Fruit fly (Drosophila melanogaster) whole organism, prepupa: ENCODE results near the gene Mlc1.

Experiments
- CG10631 ChIP-seq: fragments of 200-800 bp; sonication (Bioruptor generic); optimal IDR thresholded peaks from 2 replicates; lab custom pipeline; 2016; ENCODE audit warnings: missing biosample characterization, missing genetic modification characterization
- CG10669 ChIP-seq: fragments of 200-800 bp; sonication (Bioruptor generic); optimal IDR thresholded peaks from 3 replicates; lab custom pipeline; 2018; ENCODE audit warnings: missing biosample characterization, mild to moderate bottlenecking, missing genetic modification characterization, moderate library complexity
- CG11294 ChIP-seq: fragments of 200-800 bp; sonication (Bioruptor generic); IDR thresholded peaks from 2 replicates; pipeline ENCODE4 v1.3.6; 2022; ENCODE audit warnings: missing biosample characterization, missing genetic modification characterization
- CG11762 ChIP-seq: fragments of 200-800 bp; sonication (Bioruptor generic); optimal IDR thresholded peaks from 3 replicates; lab custom pipeline; 2016; ENCODE audit warnings: missing biosample characterization, missing genetic modification characterization; ENCODE audit not compliant: insufficient read depth
- CG15336 ChIP-seq: fragments of 200-800 bp; sonication (Bioruptor generic); IDR thresholded peaks from 2 replicates; pipeline ENCODE4 v1.3.6; 2022; ENCODE audit warnings: missing biosample characterization, missing genetic modification characterization
- CG1621 ChIP-seq: fragments of 200-800 bp; sonication (Bioruptor generic); optimal IDR thresholded peaks from 3 replicates; lab custom pipeline; 2018; ENCODE audit warnings: missing biosample characterization, mild to moderate bottlenecking, missing genetic modification characterization
- CG3032 ChIP-seq: fragments of 200-800 bp; optimal IDR thresholded peaks from 2 replicates; lab custom pipeline; 2019; ENCODE audit warnings: missing biosample characterization, mild to moderate bottlenecking, missing genetic modification characterization, moderate library complexity
- CG31627 ChIP-seq: fragments of 200-800 bp; sonication (Bioruptor generic); optimal IDR thresholded peaks from 3 replicates; lab custom pipeline; 2016; ENCODE audit warnings: missing biosample characterization, missing genetic modification characterization
- CG34406 ChIP-seq: fragments of 200-800 bp; sonication (Bioruptor generic); optimal IDR thresholded peaks from 3 replicates; lab custom pipeline; 2016; ENCODE audit warnings: missing biosample characterization, missing genetic modification characterization
- CG3919 ChIP-seq: fragments of 200-800 bp; sonication (Bioruptor generic); optimal IDR thresholded peaks from 3 replicates; lab custom pipeline; 2016; ENCODE audit warnings: missing biosample characterization, missing genetic modification characterization
- CG6163 ChIP-seq: fragments of 200-800 bp; sonication (Bioruptor generic); IDR thresholded peaks from 3 replicates; pipeline ENCODE4 v1.3.6; 2022; ENCODE audit warnings: missing biosample characterization, missing genetic modification characterization
- CG6276 ChIP-seq: fragments of 200-800 bp; sonication (Bioruptor generic); optimal IDR thresholded peaks from 2 replicates; lab custom pipeline; 2017; ENCODE audit warnings: missing biosample characterization, mild to moderate bottlenecking, missing genetic modification characterization
- CG6792 ChIP-seq: fragments of 200-800 bp; sonication (Bioruptor generic); optimal IDR thresholded peaks from 3 replicates; lab custom pipeline; 2016; ENCODE audit warnings: missing biosample characterization, missing genetic modification characterization
- CG6808 ChIP-seq: fragments of 200-800 bp; sonication (Bioruptor generic); optimal IDR thresholded peaks from 3 replicates; lab custom pipeline; 2017; ENCODE audit warnings: missing biosample characterization, missing genetic modification characterization, mild to moderate bottlenecking, moderate library complexity, missing genetic modification reagents
- CG6854 ChIP-seq: fragments of 200-800 bp; sonication (Bioruptor generic); optimal IDR thresholded peaks from 2 replicates; lab custom pipeline; 2017; ENCODE audit warnings: missing biosample characterization, mild to moderate bottlenecking, missing genetic modification characterization
- CG7368 ChIP-seq: fragments of 200-800 bp; sonication (Bioruptor generic); optimal IDR thresholded peaks from 3 replicates; lab custom pipeline; 2016; ENCODE audit warnings: missing biosample characterization, missing genetic modification characterization
- CG8119 ChIP-seq: fragments of 200-800 bp; sonication (Bioruptor generic); IDR thresholded peaks from 3 replicates; pipeline ENCODE4 v1.3.6; 2022; ENCODE audit warnings: missing biosample characterization, missing genetic modification characterization
- CG8632 ChIP-seq: fragments of 200-800 bp; sonication (Bioruptor generic); optimal IDR thresholded peaks from 3 replicates; lab custom pipeline; 2016; ENCODE audit warnings: missing biosample characterization, missing genetic modification characterization
- CG9139 ChIP-seq: fragments of 200-800 bp; sonication (Bioruptor generic); optimal IDR thresholded peaks from 3 replicates; lab custom pipeline; 2017; ENCODE audit warnings: missing biosample characterization, mild to moderate bottlenecking, missing genetic modification characterization
- Eip75B ChIP-seq: fragments of 200-800 bp; sonication (Bioruptor generic); optimal IDR thresholded peaks from 3 replicates; lab custom pipeline; 2016; ENCODE audit warnings: missing biosample characterization, missing genetic modification characterization
- Eip78C ChIP-seq: fragments of 200-800 bp; sonication (Bioruptor generic); peaks from one replicate; lab custom pipeline; 2016; ENCODE audit warnings: missing biosample characterization, missing genetic modification characterization
- Eip93F ChIP-seq: fragments of 200-800 bp; sonication (Bioruptor generic); optimal IDR thresholded peaks from 2 replicates; lab custom pipeline; 2016; ENCODE audit warnings: missing biosample characterization, mild to moderate bottlenecking, missing genetic modification characterization
- Ets21C ChIP-seq: fragments of 200-800 bp; sonication (Bioruptor generic); optimal IDR thresholded peaks from 3 replicates; lab custom pipeline; 2016; ENCODE audit warnings: missing biosample characterization, missing genetic modification characterization
- Gug ChIP-seq: fragments of 200-800 bp; sonication (Bioruptor generic); IDR thresholded peaks from 2 replicates; pipeline ENCODE4 v1.3.6; 2022; ENCODE audit warnings: missing biosample characterization, missing genetic modification characterization
- Hr38 ChIP-seq: sonication (Bioruptor generic); optimal IDR thresholded peaks from 2 replicates; lab custom pipeline; 2016; ENCODE audit warnings: missing biosample characterization, missing genetic modification characterization
- Hr39 ChIP-seq: fragments of 200-800 bp; sonication (Bioruptor generic); optimal IDR thresholded peaks from 2 replicates; lab custom pipeline; 2016; ENCODE audit warnings: missing biosample characterization, missing genetic modification characterization
- Hr4 ChIP-seq: fragments of 200-800 bp; sonication (Bioruptor generic); optimal IDR thresholded peaks from 3 replicates; lab custom pipeline; 2016; ENCODE audit warnings: missing biosample characterization, missing genetic modification characterization
- Lpt ChIP-seq: fragments of 200-800 bp; sonication (Bioruptor generic); optimal IDR thresholded peaks from 3 replicates; lab custom pipeline; 2016; ENCODE audit warnings: missing biosample characterization, missing genetic modification characterization
- Met ChIP-seq: fragments of 200-800 bp; sonication (Bioruptor generic); optimal IDR thresholded peaks from 3 replicates; lab custom pipeline; 2016; ENCODE audit warnings: missing biosample characterization, missing genetic modification characterization
- OdsH ChIP-seq: fragments of 200-800 bp; sonication (Bioruptor generic); optimal IDR thresholded peaks from 3 replicates; lab custom pipeline; 2016; ENCODE audit warnings: missing biosample characterization, missing genetic modification characterization
- Smox ChIP-seq: fragments of 200-800 bp; sonication (Bioruptor generic); optimal IDR thresholded peaks from 3 replicates; lab custom pipeline; 2016; ENCODE audit warnings: missing biosample characterization, missing genetic modification characterization
- Sox15 ChIP-seq: fragments of 200-800 bp; sonication (Bioruptor generic); optimal IDR thresholded peaks from 3 replicates; lab custom pipeline; 2016; ENCODE audit warnings: missing biosample characterization, missing genetic modification characterization
- achi ChIP-seq: fragments of 200-800 bp; sonication (Bioruptor generic); optimal IDR thresholded peaks from 3 replicates; lab custom pipeline; 2016; ENCODE audit warnings: missing biosample characterization, missing genetic modification characterization
- acj6 ChIP-seq: fragments of 200-800 bp; sonication (Bioruptor generic); optimal IDR thresholded peaks from 3 replicates; lab custom pipeline; 2016; ENCODE audit warnings: missing biosample characterization, missing genetic modification characterization
- cyc ChIP-seq: fragments of 200-800 bp; sonication (Bioruptor generic); optimal IDR thresholded peaks from 3 replicates; lab custom pipeline; 2016; ENCODE audit warnings: missing biosample characterization, missing genetic modification characterization
- dac ChIP-seq: fragments of 200-800 bp; sonication (Bioruptor generic); optimal IDR thresholded peaks from 2 replicates; lab custom pipeline; 2017; ENCODE audit warnings: missing biosample characterization, mild to moderate bottlenecking, missing genetic modification characterization
- esn ChIP-seq: fragments of 200-800 bp; sonication (Bioruptor generic); optimal IDR thresholded peaks from 2 replicates; lab custom pipeline; 2016; ENCODE audit warnings: missing biosample characterization, mild to moderate bottlenecking, missing genetic modification characterization, moderate library complexity
- fd59A ChIP-seq: fragments of 200-800 bp; sonication (Bioruptor generic); optimal IDR thresholded peaks from 2 replicates; lab custom pipeline; 2017; ENCODE audit warnings: missing biosample characterization, mild to moderate bottlenecking, missing genetic modification characterization, missing genetic modification reagents
- fd85E ChIP-seq: fragments of 200-800 bp; sonication (Bioruptor generic); optimal IDR thresholded peaks from 3 replicates; lab custom pipeline; 2016; ENCODE audit warnings: missing biosample characterization, missing genetic modification characterization
- lz ChIP-seq: fragments of 200-800 bp; sonication (Bioruptor generic); optimal IDR thresholded peaks from 3 replicates; lab custom pipeline; 2016; ENCODE audit warnings: missing biosample characterization, missing genetic modification characterization
- net ChIP-seq: fragments of 200-800 bp; sonication (Bioruptor generic); optimal IDR thresholded peaks from 3 replicates; lab custom pipeline; 2016; ENCODE audit warnings: missing biosample characterization, missing genetic modification characterization
- pdm3 ChIP-seq: fragments of 200-800 bp; sonication (Bioruptor generic); optimal IDR thresholded peaks from 3 replicates; lab custom pipeline; 2016; ENCODE audit warnings: missing biosample characterization, missing genetic modification characterization
- salr ChIP-seq, 2 experiments: fragments of 200-800 bp; sonication (Bioruptor generic); optimal IDR thresholded peaks; 3 replicates each; lab custom pipeline; 2016 to 2018; ENCODE audit warnings: missing biosample characterization in 2 of 2, missing genetic modification characterization in 2 of 2, mild to moderate bottlenecking in 1 of 2
- svp ChIP-seq: fragments of 200-800 bp; sonication (Bioruptor generic); peaks from one replicate; lab custom pipeline; 2016; ENCODE audit warnings: missing biosample characterization, missing genetic modification characterization
- topi ChIP-seq: fragments of 200-800 bp; sonication (Bioruptor generic); optimal IDR thresholded peaks from 3 replicates; lab custom pipeline; 2016; ENCODE audit warnings: missing biosample characterization, missing genetic modification characterization

The Mlc1 gene

dm6 chr3R:27637264-27637860 lies 22.6 kb downstream of the Mlc1 start:
- TF ChIP-seq salr (GFP tag; optimal IDR thresholded peaks at IDR 0.05; lab: Kevin White, UChicago) (no peak), CG10631 (GFP tag; lab: Kevin White, UChicago) (no peak), Hr4 (GFP tag; lab: Kevin White, UChicago) (no peak), CG31627 (GFP tag; lab: Kevin White, UChicago) (no peak), CG3919 (no peak), CG6163 (GFP tag; lab: Robert Waterston, UW) (no peak), esn (GFP tag; lab: Kevin White, UChicago) (no peak), Sox15 (GFP tag; lab: Kevin White, UChicago) (no peak), Ets21C (no peak), CG8119 (GFP tag; lab: Robert Waterston, UW) (no peak), Hr38 (GFP tag; lab: Kevin White, UChicago) (no peak), CG6854 (GFP tag; lab: Kevin White, UChicago) (no peak), CG15336 (GFP tag; lab: Robert Waterston, UW) (no peak), svp (GFP tag; lab: Kevin White, UChicago) (peak; percentile 58), Lpt (no peak), CG6808 (GFP tag; lab: Kevin White, UChicago) (no peak), pdm3 (GFP tag; lab: Kevin White, UChicago) (peak; percentile 11), Smox (GFP tag; lab: Kevin White, UChicago) (no peak), Gug (no peak), Eip93F (GFP tag; lab: Kevin White, UChicago) (no peak), Eip78C (GFP tag; lab: Kevin White, UChicago) (peak; percentile 85), CG9139 (GFP tag; lab: Kevin White, UChicago) (no peak), cyc (GFP tag; lab: Kevin White, UChicago) (no peak), CG8632 (no peak), topi (GFP tag; lab: Kevin White, UChicago) (peak; percentile 9), Met (GFP tag; lab: Kevin White, UChicago) (peak; percentile 6)

dm6 chr3R:27636720-27637119 lies 23.3 kb downstream of the Mlc1 start:
- TF ChIP-seq CG11762 (GFP tag; lab: Kevin White, UChicago) (no peak), CG6792 (GFP tag; lab: Kevin White, UChicago) (no peak), Ets21C (no peak), fd59A (GFP tag; lab: Kevin White, UChicago) (no peak), CG10669 (GFP tag; lab: Kevin White, UChicago) (no peak), CG10631 (GFP tag; lab: Kevin White, UChicago) (no peak), lz (GFP tag; lab: Kevin White, UChicago) (no peak), CG7368 (GFP tag; lab: Kevin White, UChicago) (no peak), achi (no peak), fd85E (no peak), Met (GFP tag; lab: Kevin White, UChicago) (no peak), Eip78C (GFP tag; lab: Kevin White, UChicago) (no peak), Hr39 (GFP tag; lab: Kevin White, UChicago) (no peak), CG6854 (GFP tag; lab: Kevin White, UChicago) (no peak)
- TF ChIP-seq, all 60 proteins: peak for 0

dm6 chr3R:27636010-27636584 lies 23.9 kb downstream of the Mlc1 start, which contains the start of the genes CG5611 and Mtl:
TSS of gene CG5611 (minus strand) at chr3R:27636060.
TSS of gene Mtl (plus strand) at chr3R:27636412.
- TF ChIP-seq Eip75B (GFP tag; lab: Kevin White, UChicago) (peak; percentile 99), svp (GFP tag; lab: Kevin White, UChicago) (peak; percentile 100), Sox15 (GFP tag; lab: Kevin White, UChicago) (peak; percentile 99), Ets21C (peak; percentile 98), CG6808 (GFP tag; lab: Kevin White, UChicago) (peak; percentile 98), CG9139 (GFP tag; lab: Kevin White, UChicago) (peak; percentile 99), Hr4 (GFP tag; lab: Kevin White, UChicago) (peak; percentile 99), topi (GFP tag; lab: Kevin White, UChicago) (peak; percentile 99), salr (GFP tag; optimal IDR thresholded peaks at IDR 0.05; lab: Kevin White, UChicago) (peak; percentile 99), CG6854 (GFP tag; lab: Kevin White, UChicago) (peak; percentile 98), CG3032 (tag; lab: Kevin White, UChicago) (peak; percentile 100), CG8632 (peak; percentile 100), cyc (GFP tag; lab: Kevin White, UChicago) (peak; percentile 99), Smox (GFP tag; lab: Kevin White, UChicago) (peak; percentile 99), Lpt (peak; percentile 99), acj6 (GFP tag; lab: Kevin White, UChicago) (peak; percentile 100), net (peak; percentile 99), dac (GFP tag; lab: Kevin White, UChicago) (peak; percentile 99), OdsH (GFP tag; lab: Kevin White, UChicago) (peak; percentile 100), fd85E (peak; percentile 97), CG34406 (GFP tag; lab: Kevin White, UChicago) (peak; percentile 100), CG1621 (tag; lab: Kevin White, UChicago) (peak; percentile 99), CG6276 (GFP tag; lab: Kevin White, UChicago) (peak; percentile 99), esn (GFP tag; lab: Kevin White, UChicago) (peak; percentile 100), CG6163 (GFP tag; lab: Robert Waterston, UW) (peak; percentile 100), CG3919 (peak; percentile 100), CG11294 (GFP tag; lab: Robert Waterston, UW) (peak; percentile 100)
